Worm (Caenorhabditis elegans): ENCODE measurements around the gene Y55B1AR.2.

Gene Y55B1AR.2

ce11 chrIII:599279-599678 lies 692 bp upstream of the Y55B1AR.2 start:
- TF ChIP-seq egl-27 (tag; optimal IDR thresholded peaks at IDR 0.05) (no peak), elt-2 (tag; optimal IDR thresholded peaks at IDR 0.05) (peak; percentile 33)

- TF ChIP-seq snu-23 (GFP tag; optimal IDR thresholded peaks at IDR 0.05) (peak; percentile 75), fkh-8 (tag; optimal IDR thresholded peaks at IDR 0.05) (peak; percentile 45), nhr-90 (tag; optimal IDR thresholded peaks at IDR 0.05; ENCODE audit: poor library complexity) (no peak), snpc-4 (tag; optimal IDR thresholded peaks at IDR 0.05) (peak; percentile 34), lsy-2 (tag; optimal IDR thresholded peaks at IDR 0.05) (peak; percentile 47 to 62), lin-13 (GFP tag; optimal IDR thresholded peaks at IDR 0.05) (peak; percentile 0), nhr-77 (tag; optimal IDR thresholded peaks at IDR 0.05) (peak; percentile 18), ceh-88 (GFP tag; IDR thresholded peaks at IDR 0.05) (no peak), irx-1 (tag; optimal IDR thresholded peaks at IDR 0.05) (peak; percentile 12), mep-1 (tag; optimal IDR thresholded peaks at IDR 0.05) (peak; percentile 76), hlh-17 (GFP tag; optimal IDR thresholded peaks at IDR 0.05; ENCODE audit: borderline replicate concordance) (no peak), nhr-11 (tag; optimal IDR thresholded peaks at IDR 0.05) (peak; percentile 34), ztf-11 (tag; optimal IDR thresholded peaks at IDR 0.05) (peak in 1 of 2 experiments; percentile 3), egl-27 (tag; optimal IDR thresholded peaks at IDR 0.05) (peak in 1 of 2 experiments; percentile 34), lin-14 (GFP tag; optimal IDR thresholded peaks at IDR 0.05) (peak; percentile 93), mdl-1 (tag; optimal IDR thresholded peaks at IDR 0.05) (peak in 1 of 2 experiments; percentile 52), fos-1 (tag; optimal IDR thresholded peaks at IDR 0.05) (peak; percentile 25), tbx-2 (tag; optimal IDR thresholded peaks at IDR 0.05) (peak; percentile 73), zag-1 (tag; optimal IDR thresholded peaks at IDR 0.05) (no peak), lin-35 (GFP tag; optimal IDR thresholded peaks at IDR 0.05) (peak; percentile 50 to 60), efl-1 (optimal IDR thresholded peaks at IDR 0.05) (peak; percentile 58 to 68), efl-1 (GFP tag; optimal IDR thresholded peaks at IDR 0.05 in 1 of 2) (peak in 1 of 2 experiments; percentile 15), ceh-8 (GFP tag; optimal IDR thresholded peaks at IDR 0.05) (no peak), unc-86 (tag; optimal IDR thresholded peaks at IDR 0.05) (peak; percentile 38), dpl-1 (GFP tag; optimal IDR thresholded peaks at IDR 0.05) (peak; percentile 31 to 55 (median 33)), ceh-82 (tag; optimal IDR thresholded peaks at IDR 0.05) (peak; percentile 2 to 65 (median 50)), lin-39 (tag; optimal IDR thresholded peaks at IDR 0.05) (peak; percentile 9), nhr-47 (tag; optimal IDR thresholded peaks at IDR 0.05) (peak; percentile 70), rnt-1 (tag; optimal IDR thresholded peaks at IDR 0.05) (no peak), dsc-1 (tag; optimal IDR thresholded peaks at IDR 0.05) (peak; percentile 46), unc-130 (tag; optimal IDR thresholded peaks at IDR 0.05) (no peak), sup-37 (GFP tag; optimal IDR thresholded peaks at IDR 0.05) (no peak), nhr-71 (tag; optimal IDR thresholded peaks at IDR 0.05) (peak; percentile 70), nhr-85 (tag) (no peak), blmp-1 (tag; optimal IDR thresholded peaks at IDR 0.05) (peak; percentile 39), xbp-1 (tag; optimal IDR thresholded peaks at IDR 0.05) (peak; percentile 41), fkh-10 (GFP tag; optimal IDR thresholded peaks at IDR 0.05) (peak; percentile 76), skn-1 (tag; optimal IDR thresholded peaks at IDR 0.05) (peak; percentile 32), swsn-7 (tag; optimal IDR thresholded peaks at IDR 0.05) (peak; percentile 64), nhr-20 (tag; optimal IDR thresholded peaks at IDR 0.05) (peak; percentile 37), hlh-4 (tag; optimal IDR thresholded peaks at IDR 0.05) (no peak), isw-1 (GFP tag; IDR thresholded peaks at IDR 0.05) (peak; percentile 27; the same call in 1 of the 2 replicates)
Measured at ce11 chrIII:598168-598567, 419 bp downstream of the Y55B1AR.2 start.

Measured in whole organism, L1 larva.